Fruit fly (Drosophila melanogaster) Kc167 (cell line): ENCODE measurements around the gene KrT95D.

Experiments used
- Myc ChIP-seq: fragments of >200 bp; optimal IDR thresholded peaks from 2 replicates; lab custom pipeline; 2017; ENCODE audit warnings: missing external identifiers
- Sin3A ChIP-seq: fragments of >200 bp; optimal IDR thresholded peaks from 2 replicates; lab custom pipeline; 2018; ENCODE audit warnings: missing external identifiers
- psq ChIP-seq: fragments of >200 bp; optimal IDR thresholded peaks from 2 replicates; lab custom pipeline; 2017; ENCODE audit warnings: missing external identifiers
- ttk ChIP-seq: sonication (Bioruptor generic); optimal IDR thresholded peaks from 2 replicates; lab custom pipeline; 2017; ENCODE audit warnings: missing external identifiers

dm6 chr3R:24038736-24039556 lies 7.3 kb upstream of the KrT95D start, which contains the start of gene Miro:
- TF ChIP-seq psq (lab: Kevin White, UChicago) (no peak), Myc (lab: Kevin White, UChicago) (no peak), ttk (no peak), Sin3A (no peak)
